Fruit fly (Drosophila melanogaster) whole organism, embryonic: ENCODE data around the gene CG12594.

ENCODE experiments used
- CG10543 ChIP-seq: fragments of 200-800 bp; sonication (Bioruptor generic); optimal IDR thresholded peaks from 3 replicates; lab custom pipeline; 2017; ENCODE audit warnings: missing biosample characterization, mild to moderate bottlenecking, missing genetic modification characterization, moderate library complexity
- CG11723 ChIP-seq: fragments of 200-800 bp; sonication (Bioruptor generic); optimal IDR thresholded peaks from 2 replicates; lab custom pipeline; 2017; ENCODE audit warnings: missing biosample characterization, mild to moderate bottlenecking, missing genetic modification characterization
- CG12155 ChIP-seq: fragments of 200-800 bp; sonication (Bioruptor generic); optimal IDR thresholded peaks from 3 replicates; lab custom pipeline; 2016; ENCODE audit warnings: missing biosample characterization, missing genetic modification characterization
- CG1233 ChIP-seq: fragments of 200-800 bp; sonication (Bioruptor generic); optimal IDR thresholded peaks from 4 replicates; lab custom pipeline; 2018; ENCODE audit warnings: missing biosample characterization, mild to moderate bottlenecking, missing genetic modification characterization
- CG13123 ChIP-seq: fragments of 200-800 bp; sonication (Bioruptor generic); optimal IDR thresholded peaks from 2 replicates; lab custom pipeline; 2016; ENCODE audit warnings: missing biosample characterization, missing genetic modification characterization
- CG14050 ChIP-seq: fragments of 200-800 bp; sonication (Bioruptor generic); IDR thresholded peaks from 3 replicates; pipeline ENCODE4 v1.3.6; 2022; ENCODE audit warnings: missing biosample characterization, missing genetic modification characterization
- CG15073 ChIP-seq: fragments of 200-800 bp; sonication (Bioruptor generic); optimal IDR thresholded peaks from 2 replicates; lab custom pipeline; 2016; ENCODE audit warnings: missing biosample characterization, missing genetic modification characterization
- CG1603 ChIP-seq: fragments of 200-800 bp; sonication (Bioruptor generic); optimal IDR thresholded peaks from 2 replicates; lab custom pipeline; 2019; ENCODE audit warnings: missing biosample characterization, mild to moderate bottlenecking, missing genetic modification characterization, moderate library complexity
- CG17328 ChIP-seq: fragments of 200-800 bp; sonication (Bioruptor generic); IDR thresholded peaks from 2 replicates; pipeline ENCODE4 v1.3.6; 2022; ENCODE audit warnings: missing biosample characterization, missing genetic modification characterization
- CG1832 ChIP-seq: fragments of 200-800 bp; sonication (Bioruptor generic); optimal IDR thresholded peaks from 2 replicates; lab custom pipeline; 2017; ENCODE audit warnings: missing biosample characterization, mild to moderate bottlenecking, missing genetic modification characterization, inconsistent platforms
- CG2120 ChIP-seq: fragments of 200-800 bp; sonication (Bioruptor generic); optimal IDR thresholded peaks from 3 replicates; lab custom pipeline; 2016; ENCODE audit warnings: missing biosample characterization, missing genetic modification characterization
- CG32767 ChIP-seq: fragments of 200-800 bp; sonication (Bioruptor generic); IDR thresholded peaks from 2 replicates; pipeline ENCODE4 v1.3.6; 2022; ENCODE audit warnings: missing biosample characterization, missing genetic modification characterization
- CG42726 ChIP-seq: fragments of 200-800 bp; sonication (Bioruptor generic); IDR thresholded peaks from 2 replicates; pipeline ENCODE4 v1.3.6; 2022; ENCODE audit warnings: missing biosample characterization, missing genetic modification characterization; ENCODE audit not compliant: partially characterized antibody
- CG4282 ChIP-seq: fragments of 200-800 bp; sonication (Bioruptor generic); optimal IDR thresholded peaks from 2 replicates; lab custom pipeline; 2016; ENCODE audit warnings: missing biosample characterization, missing genetic modification characterization
- CG5180 ChIP-seq: fragments of 200-800 bp; sonication (Bioruptor generic); optimal IDR thresholded peaks from 3 replicates; lab custom pipeline; 2017; ENCODE audit warnings: missing biosample characterization, missing genetic modification characterization, mild to moderate bottlenecking, moderate library complexity, missing genetic modification reagents
- CG6654 ChIP-seq: fragments of 200-800 bp; sonication (Bioruptor generic); optimal IDR thresholded peaks from 2 replicates; lab custom pipeline; 2017; ENCODE audit warnings: missing biosample characterization, mild to moderate bottlenecking, missing genetic modification characterization
- CG7963 ChIP-seq: fragments of 200-800 bp; sonication (Bioruptor generic); IDR thresholded peaks from 3 replicates; pipeline ENCODE4 v1.3.6; 2022; ENCODE audit warnings: missing biosample characterization, missing genetic modification characterization; ENCODE audit not compliant: partially characterized antibody
- CG8281 ChIP-seq: fragments of 200-800 bp; sonication (Bioruptor generic); optimal IDR thresholded peaks from 2 replicates; lab custom pipeline; 2018; ENCODE audit warnings: missing biosample characterization, mild to moderate bottlenecking, missing genetic modification characterization, moderate library complexity
- CG9932 ChIP-seq: fragments of 200-800 bp; sonication (Bioruptor generic); IDR thresholded peaks from 2 replicates; pipeline ENCODE4 v1.3.6; 2022; ENCODE audit warnings: missing biosample characterization, missing genetic modification characterization
- Dad ChIP-seq: fragments of 200-800 bp; sonication (Bioruptor generic); optimal IDR thresholded peaks from 3 replicates; lab custom pipeline; 2016; ENCODE audit warnings: missing biosample characterization, missing genetic modification characterization
- Dp ChIP-seq: fragments of 200-800 bp; sonication (Bioruptor generic); optimal IDR thresholded peaks from 2 replicates; lab custom pipeline; 2018; ENCODE audit warnings: missing biosample characterization, mild to moderate bottlenecking, missing genetic modification characterization, moderate library complexity
- Gsc ChIP-seq: fragments of 200-800 bp; sonication (Bioruptor generic); IDR thresholded peaks from 2 replicates; pipeline ENCODE4 v1.3.6; 2022; ENCODE audit warnings: missing biosample characterization, missing genetic modification characterization
- H2.0 ChIP-seq: fragments of 200-800 bp; sonication (Bioruptor generic); IDR thresholded peaks from 2 replicates; pipeline ENCODE4 v1.3.6; 2022; ENCODE audit warnings: missing biosample characterization, missing genetic modification characterization
- Lhr ChIP-seq: fragments of 200-800 bp; sonication (Bioruptor generic); optimal IDR thresholded peaks from 3 replicates; lab custom pipeline; 2017; ENCODE audit warnings: mild to moderate bottlenecking, missing biosample characterization, missing genetic modification reagents, missing genetic modification characterization
- MESR4 ChIP-seq: fragments of 200-800 bp; sonication (Bioruptor generic); optimal IDR thresholded peaks from 2 replicates; lab custom pipeline; 2018; ENCODE audit warnings: missing biosample characterization, mild to moderate bottlenecking, missing genetic modification characterization, moderate library complexity
- Meics ChIP-seq: fragments of 200-800 bp; sonication (Bioruptor generic); optimal IDR thresholded peaks from 2 replicates; lab custom pipeline; 2017; ENCODE audit warnings: missing biosample characterization, mild to moderate bottlenecking, missing genetic modification characterization
- Mrtf ChIP-seq: fragments of 200-800 bp; sonication (Bioruptor generic); IDR thresholded peaks from 3 replicates; pipeline ENCODE4 v1.3.6; 2022; ENCODE audit warnings: missing biosample characterization, missing genetic modification characterization
- Neu2 ChIP-seq: fragments of 200-800 bp; sonication (Bioruptor generic); optimal IDR thresholded peaks from 3 replicates; lab custom pipeline; 2016; ENCODE audit warnings: missing biosample characterization, missing genetic modification characterization, borderline replicate concordance
- Oaz ChIP-seq: fragments of 200-800 bp; sonication (Bioruptor generic); IDR thresholded peaks from 2 replicates; pipeline ENCODE4 v1.3.6; 2022; ENCODE audit warnings: missing biosample characterization, missing genetic modification characterization
- Poxn ChIP-seq: fragments of 200-800 bp; sonication (Bioruptor generic); IDR thresholded peaks from 2 replicates; pipeline ENCODE4 v1.3.6; 2022; ENCODE audit warnings: missing biosample characterization, missing genetic modification characterization
- Sry-β ChIP-seq: fragments of 200-800 bp; sonication (Bioruptor generic); optimal IDR thresholded peaks from 2 replicates; lab custom pipeline; 2018; ENCODE audit warnings: missing biosample characterization, mild to moderate bottlenecking, missing genetic modification characterization, moderate library complexity
- TFAM ChIP-seq: fragments of 200-800 bp; sonication (Bioruptor generic); optimal IDR thresholded peaks from 2 replicates; lab custom pipeline; 2017; ENCODE audit warnings: missing biosample characterization, missing genetic modification characterization, inconsistent platforms
- ase ChIP-seq: fragments of 200-800 bp; sonication (Bioruptor generic); IDR thresholded peaks from 3 replicates; pipeline ENCODE4 v1.3.6; 2022; ENCODE audit warnings: missing biosample characterization, missing genetic modification characterization
- ato ChIP-seq: fragments of 200-800 bp; sonication (Bioruptor generic); IDR thresholded peaks from 2 replicates; pipeline ENCODE4 v1.3.6; 2022; ENCODE audit warnings: missing biosample characterization, missing genetic modification characterization; ENCODE audit not compliant: partially characterized antibody
- az2 ChIP-seq: fragments of 200-800 bp; sonication (Bioruptor generic); optimal IDR thresholded peaks from 3 replicates; lab custom pipeline; 2016; ENCODE audit warnings: missing biosample characterization, missing genetic modification characterization
- bowl ChIP-seq: fragments of 200-800 bp; sonication (Bioruptor generic); IDR thresholded peaks from 2 replicates; pipeline ENCODE4 v1.3.6; 2022; ENCODE audit warnings: missing biosample characterization, missing genetic modification characterization
- cad ChIP-seq: fragments of >200 bp; optimal IDR thresholded peaks from 2 replicates; lab custom pipeline; 2017; ENCODE audit warnings: missing biosample characterization, missing genetic modification characterization
- chm ChIP-seq: fragments of 200-800 bp; sonication (Bioruptor generic); IDR thresholded peaks from 2 replicates; pipeline ENCODE4 v1.3.6; 2022; ENCODE audit warnings: missing biosample characterization, missing genetic modification characterization
- cwo ChIP-seq: fragments of 200-800 bp; sonication (Bioruptor generic); optimal IDR thresholded peaks from 3 replicates; lab custom pipeline; 2017; ENCODE audit warnings: missing biosample characterization, missing genetic modification characterization, mild to moderate bottlenecking, moderate library complexity, missing genetic modification reagents
- dan ChIP-seq: fragments of 200-800 bp; sonication (Bioruptor generic); IDR thresholded peaks from 2 replicates; pipeline ENCODE4 v1.3.6; 2022; ENCODE audit warnings: missing biosample characterization, missing genetic modification characterization
- exex ChIP-seq: fragments of 200-800 bp; sonication (Bioruptor generic); optimal IDR thresholded peaks from 4 replicates; lab custom pipeline; 2018; ENCODE audit warnings: missing biosample characterization, mild to moderate bottlenecking, missing genetic modification characterization, moderate library complexity
- gro ChIP-seq: fragments of 200-800 bp; sonication (Bioruptor generic); optimal IDR thresholded peaks from 2 replicates; lab custom pipeline; 2016; ENCODE audit warnings: missing biosample characterization, missing genetic modification characterization
- insv ChIP-seq, 2 experiments: fragments of 200-800 bp; sonication (Bioruptor generic); optimal IDR thresholded peaks; 3 replicates each; lab custom pipeline; 2016 to 2018; ENCODE audit warnings: missing biosample characterization in 2 of 2, missing genetic modification characterization in 2 of 2
- mam ChIP-seq: fragments of 200-800 bp; sonication (Bioruptor generic); optimal IDR thresholded peaks from 3 replicates; lab custom pipeline; 2016; ENCODE audit warnings: missing biosample characterization, missing genetic modification characterization
- peb ChIP-seq: fragments of 200-800 bp; sonication (Bioruptor generic); IDR thresholded peaks from 2 replicates; pipeline ENCODE4 v1.3.6; 2022; ENCODE audit warnings: missing biosample characterization, missing genetic modification characterization
- ranshi ChIP-seq: fragments of 200-800 bp; sonication (Bioruptor generic); IDR thresholded peaks from 2 replicates; pipeline ENCODE4 v1.3.6; 2022; ENCODE audit warnings: missing biosample characterization, missing genetic modification characterization
- sc ChIP-seq, 3 experiments: fragments of >200 bp in 2 of 3; fragments of 200-800 bp in 1 of 3; sonication (Bioruptor generic) in 1 of 3; optimal IDR thresholded peaks; 2 replicates in 2 of 3; 3 replicates in 1 of 3; lab custom pipeline; 2017; ENCODE audit warnings: mild to moderate bottlenecking in 1 of 3, missing biosample characterization in 1 of 3, missing genetic modification characterization in 1 of 3, missing genetic modification reagents in 1 of 3
- sob ChIP-seq: fragments of 200-800 bp; sonication (Bioruptor generic); IDR thresholded peaks from 2 replicates; pipeline ENCODE4 v1.3.6; 2022; ENCODE audit warnings: missing biosample characterization, missing genetic modification characterization
- tup ChIP-seq: fragments of 200-800 bp; sonication (Bioruptor generic); optimal IDR thresholded peaks from 2 replicates; lab custom pipeline; 2016; ENCODE audit warnings: missing biosample characterization, mild to moderate bottlenecking, missing genetic modification characterization, moderate library complexity
- twi ChIP-seq: fragments of 200-800 bp; optimal IDR thresholded peaks from 2 replicates; lab custom pipeline; 2019; ENCODE audit warnings: missing biosample characterization, mild to moderate bottlenecking, missing genetic modification characterization, moderate library complexity
- zen ChIP-seq: fragments of 200-800 bp; sonication (Bioruptor generic); optimal IDR thresholded peaks from 3 replicates; lab custom pipeline; 2018; ENCODE audit warnings: missing biosample characterization, mild to moderate bottlenecking, missing genetic modification characterization, moderate library complexity

CG12594 gene

dm6 chr3R:11735337-11735736 lies 13.8 kb downstream of the CG12594 start, which contains the start of gene CG14721 (continued):
- TF ChIP-seq CG1603 (tag; lab: Kevin White, UChicago) (peak; percentile 65), Lhr (peak; percentile 57), sob (GFP tag; lab: Robert Waterston, UW) (no peak), CG8281 (tag; lab: Kevin White, UChicago) (no peak), CG6654 (no peak), az2 (peak; percentile 19), bowl (GFP tag; lab: Robert Waterston, UW) (no peak), zen (tag; lab: Kevin White, UChicago) (no peak), Mrtf (GFP tag; lab: Robert Waterston, UW) (no peak), chm (no peak), cwo (no peak), Gsc (no peak), sc (optimal IDR thresholded peaks at IDR 0.05; lab: Kevin White, UChicago) (no peak), sc (GFP tag; optimal IDR thresholded peaks at IDR 0.05; lab: Kevin White, UChicago) (no peak), CG4282 (GFP tag; lab: Kevin White, UChicago) (no peak), CG17328 (GFP tag; lab: Robert Waterston, UW) (no peak), Oaz (GFP tag; lab: Robert Waterston, UW) (no peak), CG32767 (GFP tag; lab: Robert Waterston, UW) (no peak), ranshi (GFP tag; lab: Robert Waterston, UW) (peak; percentile 18; the same call in 1 of the 2 replicates), Dp (GFP tag; lab: Kevin White, UChicago) (peak; percentile 90), MESR4 (GFP tag; lab: Kevin White, UChicago) (peak; percentile 45), CG13123 (GFP tag; lab: Kevin White, UChicago) (no peak), CG1832 (GFP tag; lab: Kevin White, UChicago) (no peak), exex (no peak), CG14050 (GFP tag; lab: Robert Waterston, UW) (no peak), CG15073 (no peak), CG7963 (no peak), CG2120 (GFP tag; lab: Kevin White, UChicago) (no peak), twi (no peak), insv (GFP tag; optimal IDR thresholded peaks at IDR 0.05; lab: Kevin White, UChicago) (no peak), ase (GFP tag; lab: Robert Waterston, UW) (no peak), CG9932 (peak; percentile 33; the same call in 1 of the 2 replicates), H2.0 (no peak), Neu2 (GFP tag; lab: Kevin White, UChicago) (no peak), dan (GFP tag; lab: Robert Waterston, UW) (no peak), gro (no peak), peb (GFP tag; lab: Robert Waterston, UW) (no peak), Sry-β (GFP tag; lab: Kevin White, UChicago) (no peak), ato (no peak; the same call in 1 of the 2 replicates), CG12155 (GFP tag; lab: Kevin White, UChicago) (peak; percentile 62), CG11723 (GFP tag; lab: Kevin White, UChicago) (no peak), Dad (GFP tag; lab: Kevin White, UChicago) (no peak), CG42726 (GFP tag; lab: Robert Waterston, UW) (no peak), TFAM (no peak), tup (GFP tag; lab: Kevin White, UChicago) (no peak), Poxn (no peak), CG1233 (GFP tag; lab: Kevin White, UChicago) (no peak), mam (GFP tag; lab: Kevin White, UChicago) (peak; percentile 56), cad (no peak), Meics (GFP tag; lab: Kevin White, UChicago) (no peak), CG10543 (no peak), CG5180 (GFP tag; lab: Kevin White, UChicago) (no peak)
